Fruit fly (Drosophila melanogaster) whole organism, embryonic: ENCODE data around the gene CG15431.
A peak's percentile ranks its signal among the peaks of the same experiment; 100 is the strongest.

Experiments used
- Abd-B ChIP-seq: fragments of 200-800 bp; sonication (Bioruptor generic); optimal IDR thresholded peaks from 2 replicates; lab custom pipeline; 2018; ENCODE audit warnings: missing biosample characterization, mild to moderate bottlenecking, missing genetic modification characterization, moderate library complexity
- CG10366 ChIP-seq: fragments of 200-800 bp; sonication (Bioruptor generic); IDR thresholded peaks from 2 replicates; pipeline ENCODE4 v1.3.6; 2022; ENCODE audit warnings: missing biosample characterization, missing genetic modification characterization
- CG10462 ChIP-seq: fragments of 200-800 bp; sonication (Bioruptor generic); optimal IDR thresholded peaks from 2 replicates; lab custom pipeline; 2016; ENCODE audit warnings: missing biosample characterization, missing genetic modification characterization
- CG12104 ChIP-seq: fragments of 200-800 bp; sonication (Bioruptor generic); optimal IDR thresholded peaks from 3 replicates; lab custom pipeline; 2016; ENCODE audit warnings: missing biosample characterization, missing genetic modification characterization
- CG13424 ChIP-seq: fragments of 200-800 bp; sonication (Bioruptor generic); optimal IDR thresholded peaks from 2 replicates; lab custom pipeline; 2019; ENCODE audit warnings: missing biosample characterization, mild to moderate bottlenecking, missing genetic modification characterization, moderate library complexity
- CG14441 ChIP-seq: fragments of 200-800 bp; sonication (Bioruptor generic); IDR thresholded peaks from 2 replicates; pipeline ENCODE4 v1.3.6; 2022; ENCODE audit warnings: missing biosample characterization, missing genetic modification characterization
- CG1603 ChIP-seq: fragments of 200-800 bp; sonication (Bioruptor generic); optimal IDR thresholded peaks from 2 replicates; lab custom pipeline; 2019; ENCODE audit warnings: missing biosample characterization, mild to moderate bottlenecking, missing genetic modification characterization, moderate library complexity
- CG16779 ChIP-seq: fragments of 200-800 bp; sonication (Bioruptor generic); IDR thresholded peaks from 2 replicates; pipeline ENCODE4 v1.3.6; 2022; ENCODE audit warnings: missing biosample characterization, missing genetic modification characterization
- CG17328 ChIP-seq: fragments of 200-800 bp; sonication (Bioruptor generic); IDR thresholded peaks from 2 replicates; pipeline ENCODE4 v1.3.6; 2022; ENCODE audit warnings: missing biosample characterization, missing genetic modification characterization
- CG30020 ChIP-seq: fragments of 200-800 bp; optimal IDR thresholded peaks from 2 replicates; lab custom pipeline; 2019; ENCODE audit warnings: missing biosample characterization, mild to moderate bottlenecking, missing genetic modification characterization, moderate library complexity
- CG3065 ChIP-seq: fragments of 200-800 bp; sonication (Bioruptor generic); optimal IDR thresholded peaks from 2 replicates; lab custom pipeline; 2016; ENCODE audit warnings: missing biosample characterization, missing genetic modification characterization
- CG33557 ChIP-seq: fragments of 200-800 bp; sonication (Bioruptor generic); optimal IDR thresholded peaks from 2 replicates; lab custom pipeline; 2019; ENCODE audit warnings: missing biosample characterization, mild to moderate bottlenecking, missing genetic modification characterization, moderate library complexity
- CG3847 ChIP-seq: fragments of 200-800 bp; sonication (Bioruptor generic); IDR thresholded peaks from 2 replicates; pipeline ENCODE4 v1.3.6; 2022; ENCODE audit warnings: missing biosample characterization, missing genetic modification characterization
- CG6765 ChIP-seq: fragments of 200-800 bp; sonication (Bioruptor generic); optimal IDR thresholded peaks from 3 replicates; lab custom pipeline; 2017; ENCODE audit warnings: missing biosample characterization, mild to moderate bottlenecking, missing genetic modification characterization
- CG8765 ChIP-seq: fragments of 200-800 bp; sonication (Bioruptor generic); IDR thresholded peaks from 2 replicates; pipeline ENCODE4 v1.3.6; 2022; ENCODE audit warnings: missing biosample characterization, missing genetic modification characterization
- Dad ChIP-seq: fragments of 200-800 bp; sonication (Bioruptor generic); optimal IDR thresholded peaks from 3 replicates; lab custom pipeline; 2016; ENCODE audit warnings: missing biosample characterization, missing genetic modification characterization
- Doc3 ChIP-seq: fragments of 200-800 bp; sonication (Bioruptor generic); IDR thresholded peaks from 3 replicates; pipeline ENCODE4 v1.3.6; 2022; ENCODE audit warnings: missing biosample characterization, missing genetic modification characterization; ENCODE audit not compliant: partially characterized antibody
- E2f1 ChIP-seq: fragments of 200-800 bp; sonication (Bioruptor generic); IDR thresholded peaks from 2 replicates; pipeline ENCODE4 v1.3.6; 2022; ENCODE audit warnings: missing biosample characterization, missing genetic modification characterization
- E2f2 ChIP-seq: fragments of 200-800 bp; sonication (Bioruptor generic); IDR thresholded peaks from 2 replicates; pipeline ENCODE4 v1.3.6; 2022; ENCODE audit warnings: missing biosample characterization, missing genetic modification characterization
- Fer1 ChIP-seq: fragments of 200-800 bp; sonication (Bioruptor generic); optimal IDR thresholded peaks from 2 replicates; lab custom pipeline; 2017; ENCODE audit warnings: missing biosample characterization, mild to moderate bottlenecking, missing genetic modification characterization
- HLHmδ ChIP-seq: fragments of 200-800 bp; sonication (Bioruptor generic); optimal IDR thresholded peaks from 2 replicates; lab custom pipeline; 2018; ENCODE audit warnings: missing biosample characterization, mild to moderate bottlenecking, missing genetic modification characterization, moderate library complexity
- Lhr ChIP-seq: fragments of 200-800 bp; sonication (Bioruptor generic); optimal IDR thresholded peaks from 3 replicates; lab custom pipeline; 2017; ENCODE audit warnings: mild to moderate bottlenecking, missing biosample characterization, missing genetic modification reagents, missing genetic modification characterization
- Mes4 ChIP-seq: fragments of 200-800 bp; sonication (Bioruptor generic); optimal IDR thresholded peaks from 2 replicates; lab custom pipeline; 2016; ENCODE audit warnings: missing biosample characterization, missing genetic modification characterization
- Nf-YB ChIP-seq: fragments of 200-800 bp; sonication (Bioruptor generic); optimal IDR thresholded peaks from 3 replicates; lab custom pipeline; 2019; ENCODE audit warnings: missing biosample characterization, mild to moderate bottlenecking, missing genetic modification characterization, moderate library complexity
- Poxn ChIP-seq: fragments of 200-800 bp; sonication (Bioruptor generic); IDR thresholded peaks from 2 replicates; pipeline ENCODE4 v1.3.6; 2022; ENCODE audit warnings: missing biosample characterization, missing genetic modification characterization
- Sry-β ChIP-seq: fragments of 200-800 bp; sonication (Bioruptor generic); optimal IDR thresholded peaks from 2 replicates; lab custom pipeline; 2018; ENCODE audit warnings: missing biosample characterization, mild to moderate bottlenecking, missing genetic modification characterization, moderate library complexity
- Usf ChIP-seq: fragments of 200-800 bp; sonication (Bioruptor generic); optimal IDR thresholded peaks from 2 replicates; lab custom pipeline; 2017; ENCODE audit warnings: missing genotype, missing biosample characterization, missing genetic modification characterization
- aop ChIP-seq: fragments of 200-800 bp; sonication (Bioruptor generic); IDR thresholded peaks from 2 replicates; pipeline ENCODE4 v1.3.6; 2022; ENCODE audit warnings: missing biosample characterization, missing genetic modification characterization
- bab2 ChIP-seq: fragments of 200-800 bp; sonication (Bioruptor generic); optimal IDR thresholded peaks from 2 replicates; lab custom pipeline; 2016; ENCODE audit warnings: missing biosample characterization, missing genetic modification characterization
- cas ChIP-seq: fragments of 200-800 bp; sonication (Bioruptor generic); IDR thresholded peaks from 2 replicates; pipeline ENCODE4 v1.3.6; 2022; ENCODE audit warnings: missing biosample characterization, missing genetic modification characterization
- chinmo ChIP-seq: fragments of 200-800 bp; sonication (Bioruptor generic); IDR thresholded peaks from 4 replicates; pipeline ENCODE4 v1.3.6; 2022; ENCODE audit warnings: missing biosample characterization, missing genetic modification characterization; ENCODE audit not compliant: partially characterized antibody
- da ChIP-seq: fragments of 200-800 bp; sonication (Bioruptor generic); optimal IDR thresholded peaks from 2 replicates; lab custom pipeline; 2016; ENCODE audit warnings: missing biosample characterization, missing genetic modification characterization
- dmrt11E ChIP-seq: fragments of 200-800 bp; sonication (Bioruptor generic); optimal IDR thresholded peaks from 3 replicates; lab custom pipeline; 2018; ENCODE audit warnings: missing biosample characterization, mild to moderate bottlenecking, missing genetic modification characterization, moderate library complexity
- dmrt99B ChIP-seq: fragments of 200-800 bp; sonication (Bioruptor generic); optimal IDR thresholded peaks from 2 replicates; lab custom pipeline; 2018; ENCODE audit warnings: missing biosample characterization, mild to moderate bottlenecking, missing genetic modification characterization, moderate library complexity
- fu2 ChIP-seq: fragments of 200-800 bp; sonication (Bioruptor generic); optimal IDR thresholded peaks from 2 replicates; lab custom pipeline; 2016; ENCODE audit warnings: missing biosample characterization, missing genetic modification characterization
- gem ChIP-seq: fragments of 200-800 bp; sonication (Bioruptor generic); optimal IDR thresholded peaks from 2 replicates; lab custom pipeline; 2019; ENCODE audit warnings: missing biosample characterization, mild to moderate bottlenecking, missing genetic modification characterization, moderate library complexity
- h ChIP-seq: fragments of >200 bp; optimal IDR thresholded peaks from 2 replicates; lab custom pipeline; 2017
- jing ChIP-seq: fragments of 200-800 bp; sonication (Bioruptor generic); optimal IDR thresholded peaks from 2 replicates; lab custom pipeline; 2018; ENCODE audit warnings: missing biosample characterization, mild to moderate bottlenecking, missing genetic modification characterization
- kay ChIP-seq: fragments of 200-800 bp; sonication (Bioruptor generic); optimal IDR thresholded peaks from 2 replicates; lab custom pipeline; 2016; ENCODE audit warnings: missing biosample characterization, missing genetic modification characterization
- klu ChIP-seq: fragments of 200-800 bp; sonication (Bioruptor generic); IDR thresholded peaks from 2 replicates; pipeline ENCODE4 v1.3.6; 2022; ENCODE audit warnings: missing biosample characterization, missing genetic modification characterization
- lmd ChIP-seq: fragments of 200-800 bp; sonication (Bioruptor generic); IDR thresholded peaks from 2 replicates; pipeline ENCODE4 v1.3.6; 2022; ENCODE audit warnings: missing biosample characterization, missing genetic modification characterization
- lov ChIP-seq, 2 experiments: fragments of 200-800 bp in 1 of 2; fragments of >200 bp in 1 of 2; sonication (Bioruptor generic) in 1 of 2; IDR thresholded peaks in 1 of 2; optimal IDR thresholded peaks in 1 of 2; 2 replicates in 1 of 2; 3 replicates in 1 of 2; pipeline versions ENCODE4 v1.3.6 to Lab custom; 2017 to 2022; ENCODE audit warnings: missing biosample characterization in 1 of 2, missing genetic modification characterization in 1 of 2
- mam ChIP-seq: fragments of 200-800 bp; sonication (Bioruptor generic); optimal IDR thresholded peaks from 3 replicates; lab custom pipeline; 2016; ENCODE audit warnings: missing biosample characterization, missing genetic modification characterization
- nerfin-1 ChIP-seq: fragments of 200-800 bp; sonication (Bioruptor generic); optimal IDR thresholded peaks from 3 replicates; lab custom pipeline; 2019; ENCODE audit warnings: missing biosample characterization, mild to moderate bottlenecking, missing genetic modification characterization, moderate library complexity
- nerfin-2 ChIP-seq: fragments of 200-800 bp; sonication (Bioruptor generic); IDR thresholded peaks from 2 replicates; pipeline ENCODE4 v1.3.6; 2022; ENCODE audit warnings: missing biosample characterization, missing genetic modification characterization; ENCODE audit not compliant: partially characterized antibody
- onecut ChIP-seq: fragments of 200-800 bp; sonication (Bioruptor generic); IDR thresholded peaks from 2 replicates; pipeline ENCODE4 v1.3.6; 2022; ENCODE audit warnings: missing biosample characterization, missing genetic modification characterization
- pita ChIP-seq: fragments of 200-800 bp; sonication (Bioruptor generic); optimal IDR thresholded peaks from 2 replicates; lab custom pipeline; 2017; ENCODE audit warnings: missing biosample characterization, mild to moderate bottlenecking, missing genetic modification characterization
- scrt ChIP-seq: fragments of 200-800 bp; sonication (Bioruptor generic); optimal IDR thresholded peaks from 2 replicates; lab custom pipeline; 2018; ENCODE audit warnings: missing biosample characterization, mild to moderate bottlenecking, missing genetic modification characterization, moderate library complexity
- sug ChIP-seq: fragments of 200-800 bp; optimal IDR thresholded peaks from 2 replicates; lab custom pipeline; 2019; ENCODE audit warnings: missing biosample characterization, mild to moderate bottlenecking, missing genetic modification characterization, moderate library complexity
- tna ChIP-seq: fragments of 200-800 bp; sonication (Bioruptor generic); IDR thresholded peaks from 2 replicates; pipeline ENCODE4 v1.3.6; 2022; ENCODE audit warnings: missing biosample characterization, missing genetic modification characterization; ENCODE audit not compliant: partially characterized antibody
- vvl ChIP-seq: fragments of 200-800 bp; sonication (Bioruptor generic); IDR thresholded peaks from 2 replicates; pipeline ENCODE4 v1.3.6; 2022; ENCODE audit warnings: missing biosample characterization, missing genetic modification characterization

Gene CG15431

DNA sequence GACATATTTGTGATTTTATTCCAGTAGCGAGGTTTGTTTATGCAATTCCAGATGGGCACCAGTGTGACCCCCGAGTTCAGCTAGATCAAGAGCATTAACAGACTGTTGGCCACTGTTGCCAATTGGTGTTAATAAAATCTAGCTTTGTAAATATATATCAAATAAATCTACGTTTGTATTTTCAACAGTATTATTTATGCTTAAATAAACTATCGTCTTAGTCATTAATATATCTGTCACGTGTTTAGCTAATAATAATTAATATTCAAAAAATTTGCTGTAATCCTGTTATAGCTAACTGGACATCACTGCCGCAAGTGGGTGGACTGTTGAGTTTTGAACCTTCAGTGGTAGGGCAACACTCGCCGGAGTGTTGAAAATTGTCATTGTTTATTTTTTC is 18.5 kb upstream of the CG15431 start, which contains the start of the genes mRpL27 and CG15435 (continued):
- no peak for TF ChIP-seq CG16779
- no peak for TF ChIP-seq Dad (GFP tag; lab: Kevin White, UChicago)
- 0 out of 2 replicates have a peak, but pooled peaks have one; percentile 17 for TF ChIP-seq CG17328 (GFP tag; lab: Robert Waterston, UW)
- peak; percentile 24 for TF ChIP-seq dmrt11E (tag; lab: Kevin White, UChicago)
- TF ChIP-seq sug (tag; lab: Kevin White, UChicago), result peak; percentile 60
- no peak for TF ChIP-seq pita (GFP tag; lab: Kevin White, UChicago)
- TF ChIP-seq gem, result no peak
- TF ChIP-seq da (GFP tag; lab: Kevin White, UChicago), result no peak
- peak; percentile 12 for TF ChIP-seq CG12104 (GFP tag; lab: Kevin White, UChicago)
- TF ChIP-seq CG1603 (tag; lab: Kevin White, UChicago), result peak; percentile 37
- TF ChIP-seq CG33557 (GFP tag; lab: Kevin White, UChicago), result peak; percentile 40
- no peak for TF ChIP-seq Doc3 (GFP tag; lab: Robert Waterston, UW)
- no peak for TF ChIP-seq E2f1 (GFP tag; lab: Robert Waterston, UW)
- peak; percentile 67 for TF ChIP-seq CG3847 (GFP tag; lab: Robert Waterston, UW)
- TF ChIP-seq klu (GFP tag; lab: Robert Waterston, UW), result peak; percentile 28; the same call in 1 of the 2 replicates
- no peak for TF ChIP-seq lmd (GFP tag; lab: Robert Waterston, UW)
- TF ChIP-seq vvl (GFP tag; lab: Robert Waterston, UW), result peak; percentile 62
- TF ChIP-seq lov (optimal IDR thresholded peaks at IDR 0.05; lab: Kevin White, UChicago), result no peak
- no peak for TF ChIP-seq lov (GFP tag; IDR thresholded peaks at IDR 0.05; lab: Robert Waterston, UW)
- TF ChIP-seq onecut (GFP tag; lab: Robert Waterston, UW), result no peak
- no peak for TF ChIP-seq Usf (GFP tag; lab: Kevin White, UChicago)
- TF ChIP-seq Sry-β (GFP tag; lab: Kevin White, UChicago), result peak; percentile 95
- no peak for TF ChIP-seq chinmo
- no peak for TF ChIP-seq nerfin-2
- TF ChIP-seq bab2 (GFP tag; lab: Kevin White, UChicago), result no peak
- TF ChIP-seq Lhr (GFP tag; lab: Kevin White, UChicago), result no peak
- TF ChIP-seq Poxn (GFP tag; lab: Robert Waterston, UW), result no peak
- no peak for TF ChIP-seq CG14441 (GFP tag; lab: Robert Waterston, UW)
- TF ChIP-seq kay (GFP tag; lab: Kevin White, UChicago), result no peak
- peak; percentile 58 for TF ChIP-seq CG13424
- TF ChIP-seq CG6765 (GFP tag; lab: Kevin White, UChicago), result no peak
- TF ChIP-seq fu2, result no peak
- TF ChIP-seq E2f2 (GFP tag; lab: Robert Waterston, UW), result no peak
- TF ChIP-seq CG30020 (tag; lab: Kevin White, UChicago), result peak; percentile 48
- TF ChIP-seq jing (GFP tag; lab: Kevin White, UChicago), result no peak
- TF ChIP-seq Fer1 (GFP tag; lab: Kevin White, UChicago), result peak; percentile 53
- TF ChIP-seq dmrt99B (tag; lab: Kevin White, UChicago), result peak; percentile 15
- TF ChIP-seq Nf-YB (GFP tag; lab: Kevin White, UChicago), result no peak
- peak; percentile 10 for TF ChIP-seq Abd-B (GFP tag; lab: Kevin White, UChicago)
- peak; percentile 39 for TF ChIP-seq nerfin-1 (tag; lab: Kevin White, UChicago)
- TF ChIP-seq mam (GFP tag; lab: Kevin White, UChicago), result peak; percentile 18
- no peak for TF ChIP-seq aop (GFP tag; lab: Robert Waterston, UW)
- no peak for TF ChIP-seq CG10366
- TF ChIP-seq CG10462 (GFP tag; lab: Kevin White, UChicago), result no peak
- no peak for TF ChIP-seq h (lab: Kevin White, UChicago)
- TF ChIP-seq tna, result no peak
- no peak for TF ChIP-seq HLHmδ
- no peak for TF ChIP-seq Mes4
- TF ChIP-seq CG8765 (GFP tag; lab: Robert Waterston, UW), result no peak
- TF ChIP-seq scrt (GFP tag; lab: Kevin White, UChicago), result peak; percentile 59
- no peak for TF ChIP-seq cas (GFP tag; lab: Robert Waterston, UW)
- no peak for TF ChIP-seq CG3065 (GFP tag; lab: Kevin White, UChicago)
